Worm (Caenorhabditis elegans) whole organism, late embryonic: ENCODE measurements around the gene par-3.

Source experiments
- C38D4.7 ChIP-seq: fragments of 200-800 bp; sonication (Bioruptor generic); optimal IDR thresholded peaks from 2 replicates; lab custom pipeline; 2018; ENCODE audit warnings: mild to moderate bottlenecking, missing genetic modification characterization, moderate library complexity, missing compliant biosample characterization
- F13H6.1 ChIP-seq: sonication (generic microtip); optimal IDR thresholded peaks from 2 replicates; lab custom pipeline; 2016; ENCODE audit warnings: missing genetic modification characterization, missing compliant biosample characterization
- T23F11.4 ChIP-seq: fragments of 200-800 bp; sonication (Bioruptor generic); optimal IDR thresholded peaks from 2 replicates; lab custom pipeline; 2018; ENCODE audit warnings: mild to moderate bottlenecking, missing genetic modification characterization, missing compliant biosample characterization
- ama-1 ChIP-seq: fragments of 150-350 bp; optimal IDR thresholded peaks from 2 replicates; lab custom pipeline; 2014
- ceh-19 ChIP-seq: fragments of 200-800 bp; sonication (Bioruptor generic); optimal IDR thresholded peaks from 2 replicates; lab custom pipeline; 2018; ENCODE audit warnings: mild to moderate bottlenecking, missing genetic modification characterization, missing compliant biosample characterization
- ceh-2 ChIP-seq: sonication (generic microtip); optimal IDR thresholded peaks from 2 replicates; lab custom pipeline; 2016; ENCODE audit warnings: missing genotype, missing genetic modification characterization, missing compliant biosample characterization
- ceh-22 ChIP-seq: sonication (generic microtip); optimal IDR thresholded peaks from 2 replicates; lab custom pipeline; 2017; ENCODE audit warnings: missing biosample characterization, missing genetic modification characterization
- ceh-24 ChIP-seq: sonication (generic microtip); optimal IDR thresholded peaks from 2 replicates; lab custom pipeline; 2016; ENCODE audit warnings: mild to moderate bottlenecking, missing genetic modification characterization, missing compliant biosample characterization
- ceh-30 ChIP-seq: fragments of 150-350 bp; optimal IDR thresholded peaks from 2 replicates; lab custom pipeline; 2014; ENCODE audit warnings: missing biosample characterization, missing genetic modification characterization
- ceh-31 ChIP-seq: sonication (generic microtip); optimal IDR thresholded peaks from 2 replicates; lab custom pipeline; 2016; ENCODE audit warnings: missing genetic modification characterization, missing compliant biosample characterization
- ceh-45 ChIP-seq: fragments of 200-800 bp; sonication (Bioruptor generic); IDR thresholded peaks from 2 replicates; pipeline ENCODE4 v1.3.6; 2022; ENCODE audit warnings: missing genetic modification reagents, missing genetic modification characterization, missing compliant biosample characterization
- ceh-9 ChIP-seq: sonication (generic microtip); optimal IDR thresholded peaks from 2 replicates; lab custom pipeline; 2016; ENCODE audit warnings: mild to moderate bottlenecking, missing genetic modification characterization, inconsistent platforms, missing compliant biosample characterization
- che-1 ChIP-seq: sonication (generic microtip); optimal IDR thresholded peaks from 2 replicates; lab custom pipeline; 2016; ENCODE audit warnings: mild to moderate bottlenecking, missing genetic modification characterization, missing compliant biosample characterization
- dmd-4 ChIP-seq: sonication (generic microtip); optimal IDR thresholded peaks from 2 replicates; lab custom pipeline; 2016; ENCODE audit warnings: borderline replicate concordance, missing genetic modification characterization, missing compliant biosample characterization
- dve-1 ChIP-seq: sonication (generic microtip); optimal IDR thresholded peaks from 2 replicates; lab custom pipeline; 2017; ENCODE audit warnings: antibody characterized with exemption, mild to moderate bottlenecking, missing genetic modification characterization, missing compliant biosample characterization
- elt-2 ChIP-seq: sonication (generic microtip); optimal IDR thresholded peaks from 2 replicates; lab custom pipeline; 2016; ENCODE audit warnings: missing genetic modification reagents, missing genetic modification characterization, missing compliant biosample characterization
- elt-4 ChIP-seq: sonication (generic microtip); optimal IDR thresholded peaks from 2 replicates; lab custom pipeline; 2016; ENCODE audit warnings: missing genetic modification characterization, missing compliant biosample characterization
- ets-4 ChIP-seq: sonication (generic microtip); optimal IDR thresholded peaks from 2 replicates; lab custom pipeline; 2016; ENCODE audit warnings: missing genetic modification characterization, missing compliant biosample characterization
- hlh-13 ChIP-seq: fragments of 200-800 bp; sonication (Bioruptor generic); optimal IDR thresholded peaks from 2 replicates; lab custom pipeline; 2018; ENCODE audit warnings: mild to moderate bottlenecking, missing genetic modification characterization, missing compliant biosample characterization
- hlh-15 ChIP-seq: sonication (generic microtip); optimal IDR thresholded peaks from 2 replicates; lab custom pipeline; 2016; ENCODE audit warnings: missing genetic modification characterization, missing compliant biosample characterization
- hlh-30 ChIP-seq: sonication (generic microtip); optimal IDR thresholded peaks from 2 replicates; lab custom pipeline; 2017; ENCODE audit warnings: antibody characterized with exemption, missing genetic modification characterization, missing compliant biosample characterization; ENCODE audit not compliant: insufficient read depth
- lim-6 ChIP-seq: sonication (generic microtip); optimal IDR thresholded peaks from 2 replicates; lab custom pipeline; 2016; ENCODE audit warnings: missing genetic modification characterization, missing compliant biosample characterization
- lin-11 ChIP-seq: fragments of 200-800 bp; sonication (Bioruptor generic); optimal IDR thresholded peaks from 2 replicates; lab custom pipeline; 2018; ENCODE audit warnings: mild to moderate bottlenecking, missing genetic modification characterization, missing compliant biosample characterization
- nfya-1 ChIP-seq: sonication (generic microtip); optimal IDR thresholded peaks from 2 replicates; lab custom pipeline; 2017; ENCODE audit warnings: missing genetic modification characterization, mild to moderate bottlenecking, missing compliant biosample characterization, antibody characterized with exemption, moderate library complexity
- nhr-11 ChIP-seq: fragments of 150-350 bp; optimal IDR thresholded peaks from 2 replicates; lab custom pipeline; 2014; ENCODE audit warnings: missing biosample characterization, missing genetic modification characterization
- npax-4 ChIP-seq: sonication (generic microtip); optimal IDR thresholded peaks from 2 replicates; lab custom pipeline; 2016; ENCODE audit warnings: missing genetic modification characterization, missing compliant biosample characterization
- odd-2 ChIP-seq: sonication (generic microtip); optimal IDR thresholded peaks from 2 replicates; lab custom pipeline; 2017; ENCODE audit warnings: antibody characterized with exemption, mild to moderate bottlenecking, missing genetic modification characterization, missing compliant biosample characterization
- pag-3 ChIP-seq: sonication (generic microtip); optimal IDR thresholded peaks from 2 replicates; lab custom pipeline; 2016; ENCODE audit warnings: missing compliant biosample characterization, missing genetic modification characterization, borderline replicate concordance
- pat-9 ChIP-seq: fragments of 200-800 bp; sonication (Bioruptor generic); optimal IDR thresholded peaks from 2 replicates; lab custom pipeline; 2018; ENCODE audit warnings: mild to moderate bottlenecking, missing genetic modification characterization, moderate library complexity, missing compliant biosample characterization
- pax-1 ChIP-seq: fragments of 150-350 bp; optimal IDR thresholded peaks from 2 replicates; lab custom pipeline; 2014; ENCODE audit warnings: missing biosample characterization, missing genetic modification characterization
- pha-4 ChIP-seq: fragments of 150-350 bp; optimal IDR thresholded peaks from 2 replicates; lab custom pipeline; 2018; ENCODE audit warnings: missing biosample characterization, missing genetic modification reagents, missing genetic modification characterization
- pros-1 ChIP-seq: fragments of 150-350 bp; optimal IDR thresholded peaks from 2 replicates; lab custom pipeline; 2014; ENCODE audit warnings: missing biosample characterization, missing genetic modification reagents, missing genetic modification characterization
- rnt-1 ChIP-seq: sonication (generic microtip); optimal IDR thresholded peaks from 2 replicates; lab custom pipeline; 2016; ENCODE audit warnings: missing genetic modification characterization, missing compliant biosample characterization
- syd-9 ChIP-seq: sonication (generic microtip); optimal IDR thresholded peaks from 2 replicates; lab custom pipeline; 2016; ENCODE audit warnings: mild to moderate bottlenecking, missing genetic modification characterization, moderate library complexity, missing compliant biosample characterization
- tbx-2 ChIP-seq: sonication (generic microtip); optimal IDR thresholded peaks from 2 replicates; lab custom pipeline; 2016; ENCODE audit warnings: missing genetic modification characterization, missing compliant biosample characterization
- unc-42 ChIP-seq: sonication (generic microtip); optimal IDR thresholded peaks from 2 replicates; lab custom pipeline; 2016; ENCODE audit warnings: missing genotype, missing genetic modification characterization, missing compliant biosample characterization
- unc-55 ChIP-seq: sonication (generic microtip); optimal IDR thresholded peaks from 2 replicates; lab custom pipeline; 2017; ENCODE audit warnings: missing biosample characterization, missing genetic modification reagents, missing genetic modification characterization
- zip-5 ChIP-seq: sonication (generic microtip); optimal IDR thresholded peaks from 2 replicates; lab custom pipeline; 2016; ENCODE audit warnings: missing genetic modification characterization, missing compliant biosample characterization

The par-3 gene

DNA sequence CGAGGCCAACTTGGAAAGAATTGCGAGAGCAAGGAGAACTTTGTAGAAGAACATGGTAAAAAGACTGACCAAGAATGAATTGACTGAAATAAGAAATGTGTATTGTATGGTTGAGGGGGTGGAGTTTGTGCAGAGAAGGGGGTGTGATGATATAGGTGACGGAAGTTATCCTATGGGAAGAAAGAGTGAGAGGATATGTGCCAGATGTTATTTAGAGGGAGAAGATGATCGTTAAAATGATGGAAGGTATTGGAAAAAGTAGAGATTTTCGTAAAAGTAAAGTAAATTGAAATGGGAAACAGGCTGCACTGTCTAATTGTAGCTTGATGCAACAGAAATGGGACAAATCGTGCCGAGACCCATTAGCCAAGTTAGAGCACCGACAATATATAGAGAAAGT lies 7.1 kb upstream of the par-3 start, which contains the start of gene sdz-21:
Gene sdz-21, minus strand, starts transcription at position 101 of the 400 bp plus-strand sequence.
- TF ChIP-seq ceh-45 (no peak), ceh-2 (no peak), syd-9 (tag; lab: Kevin White, UChicago) (no peak), ama-1 (no peak), ceh-24 (no peak), hlh-30 (tag; lab: Kevin White, UChicago) (no peak), pag-3 (no peak), hlh-13 (GFP tag; lab: Kevin White, UChicago) (no peak), pha-4 (no peak), lin-11 (no peak)

DNA sequence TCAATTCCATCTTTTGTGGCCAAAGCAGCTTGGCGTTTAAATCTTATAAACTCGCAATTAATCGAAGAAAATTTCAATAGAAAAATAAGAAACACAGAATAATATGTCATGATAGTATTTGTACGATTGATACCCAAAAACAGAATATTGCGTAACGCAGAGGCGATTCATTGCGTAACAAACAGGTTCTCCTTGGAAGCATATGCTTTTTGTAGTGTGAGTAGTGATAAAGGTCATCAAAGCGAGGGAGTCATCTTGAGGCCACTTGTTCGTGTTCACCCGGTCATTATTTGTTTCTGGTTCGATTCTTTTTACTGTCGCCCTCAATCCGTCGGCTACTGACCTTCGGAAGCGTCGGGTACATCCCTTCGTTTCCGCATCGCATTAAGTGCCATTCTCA lies 3.1 kb upstream of the par-3 start, which contains the start of gene F54E7.6:
Gene F54E7.6, minus strand, starts transcription at position 110 of the 400 bp plus-strand sequence.
- TF ChIP-seq ceh-19 (GFP tag; lab: Kevin White, UChicago): no peak
- no peak for TF ChIP-seq C38D4.7 (GFP tag; lab: Kevin White, UChicago)
- TF ChIP-seq elt-2 (tag; lab: Kevin White, UChicago): peak; percentile 37
- TF ChIP-seq dmd-4: no peak
- TF ChIP-seq che-1 (tag; lab: Kevin White, UChicago): no peak

DNA sequence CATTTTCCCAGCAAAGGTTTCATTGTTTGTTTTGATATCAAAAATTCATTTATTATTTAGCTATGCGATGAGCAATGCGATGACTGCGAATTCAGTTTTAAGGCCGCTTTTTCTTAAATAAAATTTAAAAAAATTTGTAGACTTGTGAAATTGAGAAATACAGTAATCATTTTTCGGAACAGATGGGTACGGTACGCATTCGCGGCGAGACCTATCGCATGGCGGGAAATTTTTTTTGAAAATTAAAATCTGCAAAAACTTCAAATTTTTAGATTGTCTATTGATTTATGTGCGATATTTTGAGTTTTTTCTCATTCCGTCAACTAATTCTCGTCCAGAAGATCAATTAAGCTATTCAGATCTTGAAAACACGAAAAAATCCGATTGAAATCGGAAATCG lies 512 bp upstream of the par-3 start:
- TF ChIP-seq lim-6 (tag; lab: Kevin White, UChicago) (no peak), ceh-9 (tag; lab: Kevin White, UChicago) (no peak)

DNA sequence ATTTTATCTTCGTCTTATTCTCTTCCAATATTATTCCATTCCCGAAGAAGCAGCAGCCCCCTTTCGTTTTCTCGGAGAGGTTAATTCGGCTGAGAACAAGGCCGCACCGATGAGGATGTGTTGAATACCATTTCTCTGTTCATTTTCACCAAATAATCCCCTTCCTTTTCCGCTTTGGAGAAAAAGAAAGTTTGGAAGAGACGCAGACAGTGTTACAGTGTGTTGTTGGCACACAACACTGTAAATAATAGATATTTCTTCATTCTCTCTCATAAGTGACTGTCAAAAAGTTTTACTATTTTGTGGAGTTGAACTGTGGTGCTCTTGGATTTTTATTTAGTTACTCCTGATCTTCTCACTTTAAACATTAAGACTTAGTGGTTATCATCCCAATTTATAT lies 1.2 kb downstream of the par-3 start:
- no peak for TF ChIP-seq nhr-11 (tag; lab: Kevin White, UChicago)
- TF ChIP-seq odd-2 (tag; lab: Kevin White, UChicago): no peak
- no peak for TF ChIP-seq ceh-31 (tag; lab: Kevin White, UChicago)
- TF ChIP-seq ets-4 (tag; lab: Kevin White, UChicago): peak; percentile 23
- no peak for TF ChIP-seq hlh-15 (tag; lab: Kevin White, UChicago)

DNA sequence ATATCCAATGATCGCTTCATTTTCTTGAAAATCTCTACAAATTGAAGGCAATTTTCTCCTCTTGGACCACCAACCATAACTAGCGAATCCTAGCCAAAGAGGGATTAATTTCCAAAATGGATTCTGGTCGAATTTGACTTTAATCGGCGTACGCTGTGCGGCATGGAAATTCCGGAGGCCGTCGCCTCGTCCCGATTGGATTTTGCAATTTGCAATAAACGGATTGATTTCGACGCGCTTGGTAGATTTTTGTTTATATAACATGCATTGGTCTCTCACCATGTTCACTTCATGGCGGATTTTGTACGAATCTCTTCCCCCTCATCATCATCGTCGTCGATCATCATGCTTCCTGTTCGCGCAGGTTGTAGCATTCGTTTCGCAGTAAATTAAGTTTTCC lies 1.7 kb downstream of the par-3 start:
- TF ChIP-seq ceh-31 (tag; lab: Kevin White, UChicago) (peak; percentile 7), dve-1 (tag; lab: Kevin White, UChicago) (no peak), unc-42 (tag; lab: Kevin White, UChicago) (peak; percentile 52), unc-55 (GFP tag; lab: Kevin White, UChicago) (no peak), pros-1 (tag; lab: Kevin White, UChicago) (no peak)

DNA sequence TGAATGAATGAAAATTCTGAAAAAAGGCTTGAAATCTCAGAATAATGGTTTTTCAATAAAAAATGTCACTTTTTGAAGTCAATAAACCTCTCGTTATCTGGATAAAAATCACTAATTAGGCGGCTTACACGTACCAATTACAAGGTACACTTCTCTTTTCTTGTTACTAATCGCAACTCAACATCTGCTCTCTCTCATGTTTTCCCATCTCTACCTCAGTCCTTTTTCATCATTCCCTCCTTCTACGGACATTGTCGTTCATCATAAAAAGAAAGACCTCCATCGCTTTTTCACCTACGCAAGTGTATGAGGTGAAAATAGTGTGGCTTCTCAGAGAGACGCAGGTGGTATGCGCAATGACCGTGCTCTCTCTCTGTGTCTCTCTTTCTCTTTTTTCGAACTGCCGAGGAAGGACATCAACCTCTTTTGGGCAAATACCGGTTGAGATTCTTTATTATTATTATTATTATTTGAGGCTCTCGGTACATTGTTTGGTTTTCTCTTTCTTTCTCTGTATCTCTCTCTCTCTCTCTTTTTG lies 4.0 kb downstream of the par-3 start:
- TF ChIP-seq ceh-30 (tag; lab: Kevin White, UChicago): no peak
- TF ChIP-seq tbx-2 (tag; lab: Kevin White, UChicago): peak; percentile 54
- TF ChIP-seq unc-55 (GFP tag; lab: Kevin White, UChicago): peak; percentile 19
- peak; percentile 30 for TF ChIP-seq nfya-1
- TF ChIP-seq, all 69 proteins: peak for 3

DNA sequence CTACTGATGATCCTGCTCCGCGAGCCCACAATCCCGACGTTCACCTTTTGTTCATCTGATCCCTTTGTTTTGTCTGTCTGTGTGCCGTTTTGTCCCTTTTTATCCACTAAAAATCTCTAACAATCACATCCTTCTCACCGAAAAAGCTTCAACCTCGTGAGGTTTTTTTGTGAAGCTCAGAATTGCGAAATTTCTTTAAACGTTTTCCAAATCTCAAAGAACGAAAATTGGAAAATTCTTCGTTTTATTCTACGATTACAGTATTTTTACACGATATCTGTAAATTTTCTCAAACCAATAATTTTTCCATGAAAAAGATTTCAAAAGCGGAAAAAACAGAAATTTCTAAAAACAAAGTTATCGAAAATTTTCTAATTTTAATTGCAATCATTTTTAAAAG lies 10.2 kb downstream of the par-3 start:
- no peak for TF ChIP-seq unc-55 (GFP tag; lab: Kevin White, UChicago)
- no peak for TF ChIP-seq rnt-1 (tag; lab: Kevin White, UChicago)
- no peak for TF ChIP-seq T23F11.4 (GFP tag; lab: Kevin White, UChicago)
- TF ChIP-seq lim-6 (tag; lab: Kevin White, UChicago): no peak
- no peak for TF ChIP-seq elt-4
- TF ChIP-seq ceh-22 (tag; lab: Kevin White, UChicago): no peak
- TF ChIP-seq npax-4 (tag; lab: Kevin White, UChicago): no peak
- TF ChIP-seq pax-1 (tag; lab: Kevin White, UChicago): no peak
- TF ChIP-seq pat-9 (tag; lab: Kevin White, UChicago): no peak
- TF ChIP-seq F13H6.1 (tag; lab: Kevin White, UChicago): no peak
- TF ChIP-seq zip-5 (tag; lab: Kevin White, UChicago): no peak
